Fruit fly (Drosophila melanogaster) whole organism, embryonic: ENCODE data around the gene dsx-c73A.

Experiments used
- CG10274 ChIP-seq: fragments of 200-800 bp; sonication (Bioruptor generic); optimal IDR thresholded peaks from 3 replicates; lab custom pipeline; 2017; ENCODE audit warnings: missing biosample characterization, mild to moderate bottlenecking, missing genetic modification characterization
- CG10431 ChIP-seq: fragments of 200-800 bp; sonication (Bioruptor generic); optimal IDR thresholded peaks from 3 replicates; lab custom pipeline; 2018; ENCODE audit warnings: missing biosample characterization, mild to moderate bottlenecking, missing genetic modification characterization
- CG11456 ChIP-seq: fragments of 200-800 bp; sonication (Bioruptor generic); IDR thresholded peaks from 3 replicates; pipeline ENCODE4 v1.3.6; 2022; ENCODE audit warnings: missing biosample characterization, missing genetic modification characterization
- CG12104 ChIP-seq: fragments of 200-800 bp; sonication (Bioruptor generic); optimal IDR thresholded peaks from 3 replicates; lab custom pipeline; 2016; ENCODE audit warnings: missing biosample characterization, missing genetic modification characterization
- CG12155 ChIP-seq: fragments of 200-800 bp; sonication (Bioruptor generic); optimal IDR thresholded peaks from 3 replicates; lab custom pipeline; 2016; ENCODE audit warnings: missing biosample characterization, missing genetic modification characterization
- CG1233 ChIP-seq: fragments of 200-800 bp; sonication (Bioruptor generic); optimal IDR thresholded peaks from 4 replicates; lab custom pipeline; 2018; ENCODE audit warnings: missing biosample characterization, mild to moderate bottlenecking, missing genetic modification characterization
- CG12744 ChIP-seq: fragments of 200-800 bp; sonication (Bioruptor generic); optimal IDR thresholded peaks from 2 replicates; lab custom pipeline; 2016; ENCODE audit warnings: missing biosample characterization, missing genetic modification characterization
- CG13123 ChIP-seq: fragments of 200-800 bp; sonication (Bioruptor generic); optimal IDR thresholded peaks from 2 replicates; lab custom pipeline; 2016; ENCODE audit warnings: missing biosample characterization, missing genetic modification characterization
- CG15011 ChIP-seq: fragments of 200-800 bp; sonication (Bioruptor generic); optimal IDR thresholded peaks from 3 replicates; lab custom pipeline; 2018; ENCODE audit warnings: missing biosample characterization, mild to moderate bottlenecking, missing genetic modification characterization
- CG1647 ChIP-seq: fragments of 200-800 bp; sonication (Bioruptor generic); optimal IDR thresholded peaks from 3 replicates; lab custom pipeline; 2016; ENCODE audit warnings: missing biosample characterization, missing genetic modification characterization
- CG17361 ChIP-seq: fragments of 200-800 bp; sonication (Bioruptor generic); IDR thresholded peaks from 3 replicates; pipeline ENCODE4 v1.3.6; 2022; ENCODE audit warnings: missing biosample characterization, missing genetic modification characterization
- CG31365 ChIP-seq: fragments of 200-800 bp; sonication (Bioruptor generic); optimal IDR thresholded peaks from 2 replicates; lab custom pipeline; 2018; ENCODE audit warnings: missing biosample characterization, mild to moderate bottlenecking, missing genetic modification characterization
- CG32772 ChIP-seq: fragments of 200-800 bp; sonication (Bioruptor generic); IDR thresholded peaks from 2 replicates; pipeline ENCODE4 v1.3.6; 2022; ENCODE audit warnings: missing biosample characterization, missing genetic modification characterization
- CG33557 ChIP-seq: fragments of 200-800 bp; sonication (Bioruptor generic); optimal IDR thresholded peaks from 2 replicates; lab custom pipeline; 2019; ENCODE audit warnings: missing biosample characterization, mild to moderate bottlenecking, missing genetic modification characterization, moderate library complexity
- CG3726 ChIP-seq: fragments of 200-800 bp; sonication (Bioruptor generic); IDR thresholded peaks from 3 replicates; pipeline ENCODE4, ENCODE4 v1.3.6; 2022; ENCODE audit warnings: missing biosample characterization, missing genetic modification characterization
- CG5180 ChIP-seq: fragments of 200-800 bp; sonication (Bioruptor generic); optimal IDR thresholded peaks from 3 replicates; lab custom pipeline; 2017; ENCODE audit warnings: missing biosample characterization, missing genetic modification characterization, mild to moderate bottlenecking, moderate library complexity, missing genetic modification reagents
- CG7745 ChIP-seq: fragments of 200-800 bp; sonication (Bioruptor generic); optimal IDR thresholded peaks from 2 replicates; lab custom pipeline; 2018; ENCODE audit warnings: missing biosample characterization, mild to moderate bottlenecking, missing genetic modification characterization, moderate library complexity
- CG7963 ChIP-seq: fragments of 200-800 bp; sonication (Bioruptor generic); IDR thresholded peaks from 3 replicates; pipeline ENCODE4 v1.3.6; 2022; ENCODE audit warnings: missing biosample characterization, missing genetic modification characterization; ENCODE audit not compliant: partially characterized antibody
- CG8388 ChIP-seq: fragments of 200-800 bp; sonication (Bioruptor generic); optimal IDR thresholded peaks from 2 replicates; lab custom pipeline; 2019; ENCODE audit warnings: missing biosample characterization, mild to moderate bottlenecking, missing genetic modification characterization, moderate library complexity
- CG9727 ChIP-seq: fragments of 200-800 bp; sonication (Bioruptor generic); optimal IDR thresholded peaks from 3 replicates; lab custom pipeline; 2017; ENCODE audit warnings: missing biosample characterization, mild to moderate bottlenecking, missing genetic modification characterization
- CrebB ChIP-seq: fragments of 200-800 bp; sonication (Bioruptor generic); optimal IDR thresholded peaks from 3 replicates; lab custom pipeline; 2018; ENCODE audit warnings: missing biosample characterization, mild to moderate bottlenecking, missing genetic modification characterization
- E2f2 ChIP-seq: fragments of 200-800 bp; sonication (Bioruptor generic); IDR thresholded peaks from 2 replicates; pipeline ENCODE4 v1.3.6; 2022; ENCODE audit warnings: missing biosample characterization, missing genetic modification characterization
- Elba2 ChIP-seq: fragments of 200-800 bp; sonication (Bioruptor generic); optimal IDR thresholded peaks from 3 replicates; lab custom pipeline; 2016; ENCODE audit warnings: missing biosample characterization, missing genetic modification characterization
- Fer2 ChIP-seq: fragments of 200-800 bp; sonication (Bioruptor generic); optimal IDR thresholded peaks from 2 replicates; lab custom pipeline; 2018; ENCODE audit warnings: missing biosample characterization, mild to moderate bottlenecking, missing genetic modification characterization, moderate library complexity
- HLH3B ChIP-seq: fragments of 200-800 bp; sonication (Bioruptor generic); IDR thresholded peaks from 2 replicates; pipeline ENCODE4 v1.3.6; 2022; ENCODE audit warnings: missing biosample characterization, missing genetic modification characterization
- Hr3 ChIP-seq: fragments of 200-800 bp; sonication (Bioruptor generic); optimal IDR thresholded peaks from 3 replicates; lab custom pipeline; 2016; ENCODE audit warnings: missing biosample characterization, missing genetic modification characterization
- Max ChIP-seq: fragments of 200-800 bp; sonication (Bioruptor generic); optimal IDR thresholded peaks from 2 replicates; lab custom pipeline; 2016; ENCODE audit warnings: missing biosample characterization, mild to moderate bottlenecking, missing genetic modification characterization
- PHDP ChIP-seq: fragments of 200-800 bp; sonication (Bioruptor generic); optimal IDR thresholded peaks from 3 replicates; lab custom pipeline; 2018; ENCODE audit warnings: missing biosample characterization, mild to moderate bottlenecking, missing genetic modification characterization, moderate library complexity
- Sox102F ChIP-seq: fragments of 200-800 bp; sonication (Bioruptor generic); optimal IDR thresholded peaks from 2 replicates; lab custom pipeline; 2018; ENCODE audit warnings: missing biosample characterization, mild to moderate bottlenecking, missing genetic modification characterization, moderate library complexity
- ap ChIP-seq: fragments of 200-800 bp; sonication (Bioruptor generic); IDR thresholded peaks from 2 replicates; pipeline ENCODE4 v1.3.6; 2022; ENCODE audit warnings: missing biosample characterization, missing genetic modification characterization
- cg ChIP-seq: fragments of 200-800 bp; sonication (Bioruptor generic); optimal IDR thresholded peaks from 3 replicates; lab custom pipeline; 2019; ENCODE audit warnings: missing biosample characterization, mild to moderate bottlenecking, missing genetic modification characterization, moderate library complexity
- chm ChIP-seq: fragments of 200-800 bp; sonication (Bioruptor generic); IDR thresholded peaks from 2 replicates; pipeline ENCODE4 v1.3.6; 2022; ENCODE audit warnings: missing biosample characterization, missing genetic modification characterization
- corto ChIP-seq: fragments of 200-800 bp; sonication (Bioruptor generic); optimal IDR thresholded peaks from 2 replicates; lab custom pipeline; 2016; ENCODE audit warnings: missing biosample characterization, mild to moderate bottlenecking, missing genetic modification characterization, moderate library complexity
- crp ChIP-seq, 2 experiments: fragments of 200-800 bp; sonication (Bioruptor generic); optimal IDR thresholded peaks; 2 replicates in 1 of 2; 3 replicates in 1 of 2; lab custom pipeline; 2017; ENCODE audit warnings: missing biosample characterization in 2 of 2, missing genetic modification characterization in 2 of 2, mild to moderate bottlenecking in 1 of 2, moderate library complexity in 1 of 2
- dpn ChIP-seq, 2 experiments: fragments of 200-800 bp; sonication (Bioruptor generic); optimal IDR thresholded peaks; 3 replicates each; lab custom pipeline; 2016; ENCODE audit warnings: missing biosample characterization in 2 of 2, missing genetic modification characterization in 2 of 2
- fd102C ChIP-seq: fragments of 200-800 bp; sonication (Bioruptor generic); optimal IDR thresholded peaks from 2 replicates; lab custom pipeline; 2018; ENCODE audit warnings: missing biosample characterization, mild to moderate bottlenecking, missing genetic modification characterization, moderate library complexity
- fd3F ChIP-seq: fragments of 200-800 bp; sonication (Bioruptor generic); optimal IDR thresholded peaks from 2 replicates; lab custom pipeline; 2018; ENCODE audit warnings: missing biosample characterization, mild to moderate bottlenecking, missing genetic modification characterization, moderate library complexity
- gcm ChIP-seq: fragments of 200-800 bp; sonication (Bioruptor generic); optimal IDR thresholded peaks from 2 replicates; lab custom pipeline; 2019; ENCODE audit warnings: missing biosample characterization, mild to moderate bottlenecking, missing genetic modification characterization, moderate library complexity
- hbn ChIP-seq: fragments of 200-800 bp; sonication (Bioruptor generic); IDR thresholded peaks from 2 replicates; pipeline ENCODE4 v1.3.6; 2022; ENCODE audit warnings: missing biosample characterization, missing genetic modification characterization; ENCODE audit not compliant: partially characterized antibody
- ken ChIP-seq: fragments of 200-800 bp; sonication (Bioruptor generic); IDR thresholded peaks from 3 replicates; pipeline ENCODE4 v1.3.6; 2022; ENCODE audit warnings: missing biosample characterization, missing genetic modification characterization
- lola ChIP-seq, 3 experiments: fragments of >200 bp in 2 of 3; fragments of 200-800 bp in 1 of 3; sonication (Bioruptor generic) in 1 of 3; optimal IDR thresholded peaks; 2 replicates each; lab custom pipeline; 2017 to 2019; ENCODE audit warnings: missing biosample characterization in 3 of 3, missing genetic modification characterization in 3 of 3, mild to moderate bottlenecking in 1 of 3, moderate library complexity in 1 of 3
- nerfin-2 ChIP-seq: fragments of 200-800 bp; sonication (Bioruptor generic); IDR thresholded peaks from 2 replicates; pipeline ENCODE4 v1.3.6; 2022; ENCODE audit warnings: missing biosample characterization, missing genetic modification characterization; ENCODE audit not compliant: partially characterized antibody
- nmo ChIP-seq: fragments of 200-800 bp; sonication (Bioruptor generic); optimal IDR thresholded peaks from 2 replicates; lab custom pipeline; 2018; ENCODE audit warnings: missing biosample characterization, mild to moderate bottlenecking, missing genetic modification characterization, moderate library complexity
- org-1 ChIP-seq: fragments of 200-800 bp; sonication (Bioruptor generic); optimal IDR thresholded peaks from 2 replicates; lab custom pipeline; 2017; ENCODE audit warnings: missing biosample characterization, missing genetic modification characterization
- salm ChIP-seq: fragments of 200-800 bp; sonication (Bioruptor generic); optimal IDR thresholded peaks from 2 replicates; lab custom pipeline; 2018; ENCODE audit warnings: missing biosample characterization, mild to moderate bottlenecking, missing genetic modification characterization
- schlank ChIP-seq: fragments of 200-800 bp; sonication (Bioruptor generic); optimal IDR thresholded peaks from 2 replicates; lab custom pipeline; 2018; ENCODE audit warnings: missing biosample characterization, mild to moderate bottlenecking, missing genetic modification characterization
- seq ChIP-seq: fragments of 200-800 bp; sonication (Bioruptor generic); IDR thresholded peaks from 2 replicates; pipeline ENCODE4 v1.3.6; 2022; ENCODE audit warnings: missing biosample characterization, missing genetic modification characterization
- sim ChIP-seq: fragments of 200-800 bp; sonication (Bioruptor generic); IDR thresholded peaks from 2 replicates; pipeline ENCODE4 v1.3.6; 2022; ENCODE audit warnings: missing biosample characterization, missing genetic modification characterization
- tio ChIP-seq: fragments of 200-800 bp; sonication (Bioruptor generic); optimal IDR thresholded peaks from 2 replicates; lab custom pipeline; 2017; ENCODE audit warnings: missing biosample characterization, missing genetic modification characterization, inconsistent platforms
- toy ChIP-seq: fragments of 200-800 bp; sonication (Bioruptor generic); IDR thresholded peaks from 2 replicates; pipeline ENCODE4 v1.3.6; 2022; ENCODE audit warnings: missing biosample characterization, missing genetic modification characterization

dsx-c73A gene

dm6 chr3L:16380770-16381169 is 71.0 kb downstream of the dsx-c73A start (continued):
- TF ChIP-seq corto (GFP tag; lab: Kevin White, UChicago) (no peak), CG31365 (tag; lab: Kevin White, UChicago) (no peak), CG7963 (no peak), Max (no peak), toy (GFP tag; lab: Robert Waterston, UW) (peak; percentile 60; the same call in 1 of the 2 replicates), crp (GFP tag; optimal IDR thresholded peaks at IDR 0.05; lab: Kevin White, UChicago) (no peak), nerfin-2 (GFP tag; lab: Robert Waterston, UW) (no peak), CG5180 (GFP tag; lab: Kevin White, UChicago) (peak; percentile 30), CrebB (tag; lab: Kevin White, UChicago) (peak; percentile 44), Elba2 (no peak), CG3726 (no peak), gcm (GFP tag; lab: Kevin White, UChicago) (peak; percentile 59), sim (GFP tag; lab: Robert Waterston, UW) (0 out of 2 replicates have a peak, but pooled peaks have one; percentile 41), CG1647 (GFP tag; lab: Kevin White, UChicago) (peak; percentile 18), org-1 (GFP tag; lab: Kevin White, UChicago) (peak; percentile 50), cg (GFP tag; lab: Kevin White, UChicago) (peak; percentile 78), CG17361 (GFP tag; lab: Robert Waterston, UW) (peak; percentile 64; the same call in 2 of the 3 replicates), CG8388 (GFP tag; lab: Kevin White, UChicago) (peak; percentile 57), PHDP (tag; lab: Kevin White, UChicago) (peak; percentile 70), CG11456 (no peak), Fer2 (tag; lab: Kevin White, UChicago) (peak; percentile 64), schlank (tag; lab: Kevin White, UChicago) (peak; percentile 61), CG1233 (GFP tag; lab: Kevin White, UChicago) (peak; percentile 48), CG33557 (GFP tag; lab: Kevin White, UChicago) (peak; percentile 61), salm (tag; lab: Kevin White, UChicago) (no peak), CG32772 (GFP tag; lab: Robert Waterston, UW) (no peak), CG9727 (GFP tag; lab: Kevin White, UChicago) (peak; percentile 63), HLH3B (GFP tag; lab: Robert Waterston, UW) (peak; percentile 60), fd102C (no peak), nmo (GFP tag; lab: Kevin White, UChicago) (peak; percentile 54), tio (no peak), Hr3 (GFP tag; lab: Kevin White, UChicago) (peak; percentile 53), fd3F (peak; percentile 64), Sox102F (GFP tag; lab: Kevin White, UChicago) (no peak), E2f2 (GFP tag; lab: Robert Waterston, UW) (0 out of 2 replicates have a peak, but pooled peaks have one; percentile 28), CG7745 (tag; lab: Kevin White, UChicago) (no peak), CG10431 (GFP tag; lab: Kevin White, UChicago) (no peak), dpn (GFP tag; optimal IDR thresholded peaks at IDR 0.05; lab: Kevin White, UChicago) (peak; percentile 62 to 65), CG10274 (GFP tag; lab: Kevin White, UChicago) (peak; percentile 45), lola (GFP tag; optimal IDR thresholded peaks at IDR 0.05; lab: Kevin White, UChicago) (peak in 1 of 3 experiments; percentile 59), seq (GFP tag; lab: Robert Waterston, UW) (peak; percentile 57), CG12155 (peak; percentile 55), chm (peak; percentile 14; the same call in 1 of the 2 replicates), CG13123 (no peak), CG12104 (GFP tag; lab: Kevin White, UChicago) (peak; percentile 53), ap (peak; percentile 19; the same call in 1 of the 2 replicates), ken (GFP tag; lab: Robert Waterston, UW) (no peak), CG12744 (GFP tag; lab: Kevin White, UChicago) (peak; percentile 10), CG15011 (GFP tag; lab: Kevin White, UChicago) (peak; percentile 16), hbn (GFP tag; lab: Robert Waterston, UW) (no peak)
